Fruit fly (Drosophila melanogaster): Measurements from ENCODE around the gene ash2.

Gene ash2

dm6 chr3R:24625517-24625925 lies 24.4 kb upstream of the ash2 start, which contains the start of the genes Syx18 and atl (continued):
- TF ChIP-seq GATAe (GFP tag; conservative IDR thresholded peaks at IDR 0.05) = no peak
- TF ChIP-seq Hr78 (GFP tag; optimal IDR thresholded peaks at IDR 0.05) = no peak
- no peak for TF ChIP-seq CG10209 (GFP tag; optimal IDR thresholded peaks at IDR 0.05)
- TF ChIP-seq lmd (GFP tag; IDR thresholded peaks at IDR 0.05) = no peak
- TF ChIP-seq CG1832 (GFP tag; optimal IDR thresholded peaks at IDR 0.05) = no peak
- no peak for TF ChIP-seq BtbVII (GFP tag; optimal IDR thresholded peaks at IDR 0.05)
- no peak for TF ChIP-seq CG7963 (GFP tag; IDR thresholded peaks at IDR 0.05; ENCODE audit: partially characterized antibody)
- no peak for TF ChIP-seq CG10147 (GFP tag; optimal IDR thresholded peaks at IDR 0.05)
- TF ChIP-seq CG18476 (GFP tag; optimal IDR thresholded peaks at IDR 0.05) = no peak
- TF ChIP-seq Drgx (GFP tag; IDR thresholded peaks at IDR 0.05) = no peak
- TF ChIP-seq emc (GFP tag; optimal IDR thresholded peaks at IDR 0.05) = no peak
- TF ChIP-seq ase (GFP tag; IDR thresholded peaks at IDR 0.05) = no peak
- TF ChIP-seq sd (tag; optimal IDR thresholded peaks at IDR 0.05) = no peak
- no peak for TF ChIP-seq CG3407 (GFP tag; optimal IDR thresholded peaks at IDR 0.05)
- no peak for TF ChIP-seq CG10366 (GFP tag; IDR thresholded peaks at IDR 0.05)
- no peak for TF ChIP-seq wek (GFP tag; optimal IDR thresholded peaks at IDR 0.05)
- no peak for TF ChIP-seq Tbp (GFP tag; optimal IDR thresholded peaks at IDR 0.05)
- peak; percentile 37; the same call in 1 of the 2 replicates for TF ChIP-seq amos (GFP tag; IDR thresholded peaks at IDR 0.05; ENCODE audit: partially characterized antibody)
- TF ChIP-seq pb (GFP tag; optimal IDR thresholded peaks at IDR 0.05) = no peak
- no peak for TF ChIP-seq CG3065 (GFP tag; optimal IDR thresholded peaks at IDR 0.05)
- TF ChIP-seq CG18011 (GFP tag; optimal IDR thresholded peaks at IDR 0.05) = no peak
- TF ChIP-seq Scr (GFP tag; IDR thresholded peaks at IDR 0.05; ENCODE audit: partially characterized antibody) = peak; percentile 31; the same call in 1 of the 2 replicates
- no peak for TF ChIP-seq CG14441 (GFP tag; IDR thresholded peaks at IDR 0.05)
- TF ChIP-seq CG2129 (GFP tag; IDR thresholded peaks at IDR 0.05; ENCODE audit: partially characterized antibody) = no peak
- no peak for TF ChIP-seq CG4854 (GFP tag; optimal IDR thresholded peaks at IDR 0.05)
- TF ChIP-seq slp2 (GFP tag; optimal IDR thresholded peaks at IDR 0.05) = no peak
- TF ChIP-seq peb (GFP tag; IDR thresholded peaks at IDR 0.05) = no peak
- TF ChIP-seq abd-A (tag; optimal IDR thresholded peaks at IDR 0.05) = no peak
- no peak for TF ChIP-seq tio (GFP tag; optimal IDR thresholded peaks at IDR 0.05)
- TF ChIP-seq schlank (tag; optimal IDR thresholded peaks at IDR 0.05) = no peak
- peak; percentile 99 for TF ChIP-seq gfzf (GFP tag; optimal IDR thresholded peaks at IDR 0.05)
- TF ChIP-seq Six4 (GFP tag; optimal IDR thresholded peaks at IDR 0.05) = no peak
- TF ChIP-seq Bdp1 (GFP tag; optimal IDR thresholded peaks at IDR 0.05) = no peak
- peak; percentile 24 for TF ChIP-seq CG10543 (GFP tag; optimal IDR thresholded peaks at IDR 0.05)
- no peak for TF ChIP-seq CG3281 (GFP tag; optimal IDR thresholded peaks at IDR 0.05)
- no peak for TF ChIP-seq grn (GFP tag; optimal IDR thresholded peaks at IDR 0.05)

- TF ChIP-seq HHEX (GFP tag; optimal IDR thresholded peaks at IDR 0.05) (peak; percentile 50), CG8944 (GFP tag; optimal IDR thresholded peaks at IDR 0.05) (no peak), Lpt (GFP tag; optimal IDR thresholded peaks at IDR 0.05) (no peak), Doc3 (GFP tag; IDR thresholded peaks at IDR 0.05; ENCODE audit: partially characterized antibody) (no peak), Bteb2 (GFP tag; optimal IDR thresholded peaks at IDR 0.05) (no peak), cwo (GFP tag; optimal IDR thresholded peaks at IDR 0.05) (no peak), Side (GFP tag; optimal IDR thresholded peaks at IDR 0.05) (no peak), fd96Cb (tag; optimal IDR thresholded peaks at IDR 0.05) (peak; percentile 26), CG6791 (GFP tag; IDR thresholded peaks at IDR 0.05; ENCODE audit: partially characterized antibody) (no peak), CG43689 (GFP tag; IDR thresholded peaks at IDR 0.05) (peak; percentile 30; the same call in 1 of the 2 replicates), kay (GFP tag; optimal IDR thresholded peaks at IDR 0.05) (no peak), Doc2 (GFP tag; IDR thresholded peaks at IDR 0.05) (no peak), HmgD (GFP tag; optimal IDR thresholded peaks at IDR 0.05) (no peak), yki (optimal IDR thresholded peaks at IDR 0.05) (no peak), CG30403 (GFP tag; optimal IDR thresholded peaks at IDR 0.05) (peak; percentile 34), sim (GFP tag; IDR thresholded peaks at IDR 0.05) (no peak), ranshi (GFP tag; IDR thresholded peaks at IDR 0.05) (no peak)
Observed at dm6 chr3R:24626003-24626486, 23.9 kb upstream of the ash2 start.
